Worm (Caenorhabditis elegans): Measurements from ENCODE around the gene clec-250.

ce11 chrV:18733942-18734341, 8.1 kb downstream of the clec-250 start:
- no peak for TF ChIP-seq dao-5 (tag; optimal IDR thresholded peaks at IDR 0.05)
- no peak for TF ChIP-seq him-1 (tag; optimal IDR thresholded peaks at IDR 0.05)
